Fruit fly (Drosophila melanogaster): ENCODE measurements around the gene CG7102.

The CG7102 gene

dm6 chr2L:7871821-7872524 is 15.3 kb downstream of the CG7102 start (continued):
- no peak for TF ChIP-seq Awh (GFP tag; IDR thresholded peaks at IDR 0.05)
- TF ChIP-seq fd64A (GFP tag; optimal IDR thresholded peaks at IDR 0.05), result no peak
- no peak for TF ChIP-seq Tbp (GFP tag; optimal IDR thresholded peaks at IDR 0.05)
- TF ChIP-seq kay (GFP tag; optimal IDR thresholded peaks at IDR 0.05), result no peak
- peak; percentile 58 for TF ChIP-seq lilli (GFP tag; optimal IDR thresholded peaks at IDR 0.05)
- no peak for TF ChIP-seq CG3726 (GFP tag; IDR thresholded peaks at IDR 0.05)
- no peak for TF ChIP-seq br (optimal IDR thresholded peaks at IDR 0.05)
- TF ChIP-seq Rx (GFP tag; IDR thresholded peaks at IDR 0.05), result no peak
- no peak for TF ChIP-seq CG12744 (GFP tag; optimal IDR thresholded peaks at IDR 0.05)
- no peak for TF ChIP-seq sc (optimal IDR thresholded peaks at IDR 0.05)
- TF ChIP-seq sc (GFP tag; optimal IDR thresholded peaks at IDR 0.05), result no peak
- TF ChIP-seq tgo (GFP tag; IDR thresholded peaks at IDR 0.05), result no peak; the same call in 2 of the 3 replicates
- peak; percentile 10 for TF ChIP-seq CG12769 (tag; optimal IDR thresholded peaks at IDR 0.05)
- TF ChIP-seq wor (GFP tag; IDR thresholded peaks at IDR 0.05), result no peak
- no peak for TF ChIP-seq B-H2 (GFP tag; optimal IDR thresholded peaks at IDR 0.05)
- TF ChIP-seq NC2β (GFP tag; optimal IDR thresholded peaks at IDR 0.05), result no peak
- TF ChIP-seq CG8290 (GFP tag; optimal IDR thresholded peaks at IDR 0.05), result no peak
- no peak for TF ChIP-seq CG8290 (tag; optimal IDR thresholded peaks at IDR 0.05)
- peak; percentile 16 for TF ChIP-seq Asciz (GFP tag; optimal IDR thresholded peaks at IDR 0.05)
- no peak for TF ChIP-seq CrebB (tag; optimal IDR thresholded peaks at IDR 0.05)
- TF ChIP-seq dmrt99B (tag; optimal IDR thresholded peaks at IDR 0.05), result peak; percentile 76
- TF ChIP-seq Drgx (GFP tag; IDR thresholded peaks at IDR 0.05), result no peak
- no peak for TF ChIP-seq pnt (GFP tag; optimal IDR thresholded peaks at IDR 0.05)
- TF ChIP-seq CG10959 (GFP tag; IDR thresholded peaks at IDR 0.05), result no peak
- no peak for TF ChIP-seq Mrtf (GFP tag; IDR thresholded peaks at IDR 0.05)
- TF ChIP-seq wek (GFP tag; optimal IDR thresholded peaks at IDR 0.05), result no peak
- no peak for TF ChIP-seq Dfd (GFP tag; optimal IDR thresholded peaks at IDR 0.05)
- no peak for TF ChIP-seq ab (GFP tag; optimal IDR thresholded peaks at IDR 0.05)
- TF ChIP-seq CG6854 (GFP tag; optimal IDR thresholded peaks at IDR 0.05), result peak; percentile 39
- no peak for TF ChIP-seq CG7372 (GFP tag; IDR thresholded peaks at IDR 0.05)
- no peak for TF ChIP-seq CG4820 (GFP tag; optimal IDR thresholded peaks at IDR 0.05)
- TF ChIP-seq CG17912 (GFP tag; optimal IDR thresholded peaks at IDR 0.05), result no peak
- no peak for TF ChIP-seq CG15696 (tag; optimal IDR thresholded peaks at IDR 0.05)
- TF ChIP-seq sr (GFP tag; IDR thresholded peaks at IDR 0.05), result no peak
- TF ChIP-seq insv (GFP tag; optimal IDR thresholded peaks at IDR 0.05), result no peak
- no peak for TF ChIP-seq gfzf (GFP tag; optimal IDR thresholded peaks at IDR 0.05)
- no peak for TF ChIP-seq Kr (GFP tag; optimal IDR thresholded peaks at IDR 0.05)
- 0 out of 2 replicates have a peak, but pooled peaks have one; percentile 10 for TF ChIP-seq CG14441 (GFP tag; IDR thresholded peaks at IDR 0.05)
- peak; percentile 59 for TF ChIP-seq row (GFP tag; IDR thresholded peaks at IDR 0.05)
- no peak for TF ChIP-seq CG18764 (GFP tag; optimal IDR thresholded peaks at IDR 0.05)
- TF ChIP-seq CG9215 (GFP tag; IDR thresholded peaks at IDR 0.05), result peak; percentile 30; the same call in 1 of the 2 replicates
- no peak for TF ChIP-seq CG11085 (GFP tag; IDR thresholded peaks at IDR 0.05)
- TF ChIP-seq CkIIα-i1 (GFP tag; IDR thresholded peaks at IDR 0.05), result no peak
- TF ChIP-seq CG13424 (tag; optimal IDR thresholded peaks at IDR 0.05), result peak; percentile 71
- no peak for TF ChIP-seq CG33213 (GFP tag; optimal IDR thresholded peaks at IDR 0.05)
- no peak for TF ChIP-seq Lim3 (GFP tag; IDR thresholded peaks at IDR 0.05)
- no peak for TF ChIP-seq mld (GFP tag; IDR thresholded peaks at IDR 0.05; ENCODE audit: partially characterized antibody)
- no peak for TF ChIP-seq z (GFP tag; IDR thresholded peaks at IDR 0.05)
- no peak for TF ChIP-seq CG4617 (GFP tag; optimal IDR thresholded peaks at IDR 0.05; ENCODE audit: borderline replicate concordance)
- no peak for TF ChIP-seq CG1647 (GFP tag; optimal IDR thresholded peaks at IDR 0.05)
- no peak for TF ChIP-seq ems (GFP tag; optimal IDR thresholded peaks at IDR 0.05)
- TF ChIP-seq PHDP (tag; optimal IDR thresholded peaks at IDR 0.05), result peak; percentile 51
- no peak for TF ChIP-seq gce (GFP tag; IDR thresholded peaks at IDR 0.05)
